Worm (Caenorhabditis elegans) whole organism, L4 larva: ENCODE data around the gene ZK1193.2.

ENCODE experiments used
- F49E8.2 ChIP-seq: sonication (generic microtip); optimal IDR thresholded peaks from 2 replicates; lab custom pipeline; 2016; ENCODE audit warnings: missing compliant biosample characterization, mild to moderate bottlenecking, missing genetic modification characterization, borderline replicate concordance
- hif-1 ChIP-seq, 2 experiments: sonication (generic microtip); optimal IDR thresholded peaks; 2 replicates each; lab custom pipeline; 2016 to 2017; ENCODE audit warnings: missing compliant biosample characterization in 2 of 2, missing genetic modification characterization in 2 of 2, missing genetic modification reagents in 2 of 2, missing genotype in 2 of 2, mild to moderate bottlenecking in 1 of 2
- lin-1 ChIP-seq: fragments of 200-800 bp; sonication (Bioruptor generic); IDR thresholded peaks from 2 replicates; pipeline ENCODE4 v1.3.6; 2022; ENCODE audit warnings: missing genetic modification reagents, missing genetic modification characterization, missing compliant biosample characterization
- lin-39 ChIP-seq: fragments of 150-350 bp; optimal IDR thresholded peaks from 2 replicates; lab custom pipeline; 2014; ENCODE audit warnings: missing biosample characterization, missing genetic modification reagents, missing genetic modification characterization
- unc-62 ChIP-seq, 3 experiments: fragments of 150-350 bp in 1 of 3; sonication (generic microtip); optimal IDR thresholded peaks in 2 of 3; peaks in 1 of 3; 1 replicate in 1 of 3; 2 replicates in 2 of 3; lab custom pipeline; 2014 to 2017; ENCODE audit warnings: missing biosample characterization in 3 of 3, missing genetic modification characterization in 3 of 3, missing genetic modification reagents in 3 of 3, missing genotype in 1 of 3

DNA sequence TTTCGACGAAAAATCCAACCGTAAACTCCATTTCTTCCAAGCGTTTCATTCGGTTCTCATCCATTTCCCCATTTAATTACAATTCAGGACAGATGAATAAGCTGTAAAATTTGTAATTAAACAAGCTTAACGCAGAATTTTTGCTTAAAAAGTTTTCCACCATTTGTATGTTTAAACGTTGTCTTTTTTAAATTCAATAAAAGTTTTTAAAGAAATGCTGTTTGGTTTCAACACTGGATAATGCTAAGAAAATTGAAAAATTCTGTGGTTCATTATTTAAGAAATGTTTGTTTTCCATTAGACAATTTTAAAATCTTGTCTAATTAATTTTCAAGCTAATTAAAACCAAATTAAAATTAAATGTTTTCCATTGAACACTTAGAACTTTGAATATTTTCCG is 44.9 kb downstream of the ZK1193.2 start, which contains the start of gene R04A9.3:
- TF ChIP-seq lin-39 (tag; lab: Kevin White, UChicago) (no peak), hif-1 (tag; optimal IDR thresholded peaks at IDR 0.05; lab: Kevin White, UChicago) (no peak), lin-1 (GFP tag; lab: Robert Waterston, UW) (no peak), unc-62 (GFP tag; optimal IDR thresholded peaks at IDR 0.05 in 1 of 2; lab: Kevin White, UChicago) (no peak), unc-62 (tag; optimal IDR thresholded peaks at IDR 0.05; lab: Kevin White, UChicago) (no peak), F49E8.2 (tag; lab: Kevin White, UChicago) (no peak)
